Worm (Caenorhabditis elegans) whole organism, midembryonic: ENCODE measurements around the gene T25B9.9.

Experiments
- T22C8.4 ChIP-seq: fragments of 200-800 bp; sonication (Bioruptor generic); IDR thresholded peaks from 2 replicates; pipeline ENCODE4 v1.3.6; 2022; ENCODE audit warnings: missing genetic modification characterization, missing compliant biosample characterization
- cog-1 ChIP-seq: sonication (generic microtip); optimal IDR thresholded peaks from 2 replicates; lab custom pipeline; 2016; ENCODE audit warnings: missing genetic modification characterization, missing compliant biosample characterization
- flt-1 ChIP-seq: fragments of 200-800 bp; sonication (Bioruptor generic); IDR thresholded peaks from 2 replicates; pipeline ENCODE4 v1.3.6; 2022; ENCODE audit warnings: missing genetic modification characterization, missing compliant biosample characterization
- ref-1 ChIP-seq: fragments of 200-800 bp; sonication (Bioruptor generic); conservative IDR thresholded peaks from 2 replicates; pipeline ENCODE4 v1.3.6; 2022; ENCODE audit warnings: missing genetic modification reagents, missing genetic modification characterization, missing compliant biosample characterization
- ztf-23 ChIP-seq: fragments of 200-800 bp; sonication (Bioruptor generic); IDR thresholded peaks from 2 replicates; pipeline ENCODE4 v1.3.6; 2022; ENCODE audit warnings: missing genetic modification reagents, missing genetic modification characterization, missing compliant biosample characterization
- ztf-29 ChIP-seq: fragments of 200-800 bp; sonication (Bioruptor generic); IDR thresholded peaks from 2 replicates; pipeline ENCODE4 v1.3.6; 2022; ENCODE audit warnings: missing genetic modification reagents, missing genetic modification characterization, missing compliant biosample characterization

DNA sequence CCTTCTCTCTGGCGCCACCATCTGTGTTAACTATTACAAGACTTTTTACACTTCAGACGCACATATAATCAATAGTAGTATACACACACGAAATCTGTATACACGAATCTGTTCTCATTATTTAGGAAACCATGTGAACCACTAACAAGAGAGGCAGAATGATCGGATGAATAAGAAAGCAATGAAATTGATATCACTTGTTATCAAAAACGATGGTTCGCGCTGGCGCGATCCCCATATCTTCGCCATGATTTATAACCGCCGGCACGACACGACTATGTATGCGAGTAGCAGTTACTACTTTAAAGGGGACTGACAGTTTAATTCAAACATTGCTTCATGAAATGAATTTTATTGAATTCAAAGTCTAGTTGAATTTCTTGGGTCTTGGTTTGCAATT, 11.9 kb downstream of the T25B9.9 start:
- TF ChIP-seq ref-1 (GFP tag; lab: Robert Waterston, UW), result no peak
- TF ChIP-seq ztf-23 (GFP tag; lab: Robert Waterston, UW), result no peak
- no peak for TF ChIP-seq ztf-29 (GFP tag; lab: Robert Waterston, UW)
- TF ChIP-seq flt-1, result no peak
- no peak for TF ChIP-seq T22C8.4 (GFP tag; lab: Robert Waterston, UW)
- no peak for TF ChIP-seq cog-1 (tag; lab: Kevin White, UChicago)
